Worm (Caenorhabditis elegans) whole organism, young adult: ENCODE measurements around the gene F13E9.16.

ENCODE experiments used
- B0019.2 ChIP-seq: fragments of 200-800 bp; sonication (Bioruptor generic); conservative IDR thresholded peaks from 2 replicates; pipeline ENCODE4 v1.3.6; 2022; ENCODE audit warnings: missing genetic modification reagents, missing genetic modification characterization, missing compliant biosample characterization
- B0035.1 ChIP-seq: sonication (generic microtip); optimal IDR thresholded peaks from 2 replicates; lab custom pipeline; 2016; ENCODE audit warnings: missing genetic modification characterization, mild to moderate bottlenecking, missing compliant biosample characterization, missing genotype, missing genetic modification reagents
- C06A6.2 ChIP-seq: fragments of 200-800 bp; sonication (Bioruptor generic); conservative IDR thresholded peaks from 2 replicates; pipeline ENCODE4 v1.3.6; 2022; ENCODE audit warnings: missing genetic modification characterization, missing compliant biosample characterization
- C17E4.6 ChIP-seq: fragments of 200-800 bp; sonication (Bioruptor generic); IDR thresholded peaks from 2 replicates; pipeline ENCODE4 v1.3.6; 2022; ENCODE audit warnings: missing genetic modification reagents, missing genetic modification characterization, missing compliant biosample characterization
- F10E7.11 ChIP-seq: sonication (generic microtip); optimal IDR thresholded peaks from 2 replicates; lab custom pipeline; 2017; ENCODE audit warnings: mild to moderate bottlenecking, missing genetic modification characterization, moderate library complexity, missing compliant biosample characterization
- F23B12.7 ChIP-seq: sonication (generic microtip); optimal IDR thresholded peaks from 2 replicates; lab custom pipeline; 2017; ENCODE audit warnings: missing genetic modification characterization, mild to moderate bottlenecking, missing compliant biosample characterization, antibody characterized with exemption, moderate library complexity; ENCODE audit not compliant: insufficient read depth
- F33H1.4 ChIP-seq: fragments of 200-800 bp; sonication (Bioruptor generic); IDR thresholded peaks from 2 replicates; pipeline ENCODE4 v1.3.6; 2022; ENCODE audit warnings: missing genetic modification reagents, missing genetic modification characterization, missing compliant biosample characterization
- F52B5.7 ChIP-seq: sonication (generic microtip); optimal IDR thresholded peaks from 2 replicates; lab custom pipeline; 2016; ENCODE audit warnings: mild to moderate bottlenecking, missing genetic modification characterization, missing compliant biosample characterization
- K11D2.4 ChIP-seq: fragments of 200-800 bp; sonication (Bioruptor generic); IDR thresholded peaks from 2 replicates; pipeline ENCODE4 v1.3.6; 2022; ENCODE audit warnings: missing genetic modification reagents, missing genetic modification characterization, missing compliant biosample characterization
- Y56A3A.18 ChIP-seq: fragments of 200-800 bp; sonication (Bioruptor generic); IDR thresholded peaks from 2 replicates; pipeline ENCODE4 v1.3.6; 2022; ENCODE audit warnings: missing genetic modification reagents, missing genetic modification characterization, missing compliant biosample characterization
- Y67H2A.10 ChIP-seq: fragments of 200-800 bp; sonication (Bioruptor generic); conservative IDR thresholded peaks from 2 replicates; pipeline ENCODE4 v1.3.6; 2022; ENCODE audit warnings: missing genetic modification reagents, missing genetic modification characterization, missing compliant biosample characterization
- ama-1 ChIP-seq, 3 experiments: fragments of 150-350 bp in 1 of 3; sonication (generic microtip) in 2 of 3; optimal IDR thresholded peaks; 2 replicates each; lab custom pipeline; 2014 to 2018; ENCODE audit warnings: missing biosample characterization in 2 of 3, missing genetic modification characterization in 2 of 3, missing genetic modification reagents in 2 of 3
- aptf-2 ChIP-seq: fragments of 200-800 bp; sonication (Bioruptor generic); conservative IDR thresholded peaks from 2 replicates; pipeline ENCODE4 v1.3.6; 2022; ENCODE audit warnings: missing genetic modification reagents, missing genetic modification characterization, missing compliant biosample characterization
- attf-6 ChIP-seq: fragments of 200-800 bp; sonication (Bioruptor generic); IDR thresholded peaks from 2 replicates; pipeline ENCODE4 v1.3.6; 2022; ENCODE audit warnings: missing genetic modification reagents, missing genetic modification characterization, missing compliant biosample characterization
- bed-2 ChIP-seq: fragments of 200-800 bp; sonication (Bioruptor generic); IDR thresholded peaks from 2 replicates; pipeline ENCODE4 v1.3.6; 2022; ENCODE audit warnings: missing genetic modification reagents, missing genetic modification characterization, missing compliant biosample characterization
- ccch-3 ChIP-seq: fragments of 200-800 bp; sonication (Bioruptor generic); optimal IDR thresholded peaks from 2 replicates; lab custom pipeline; 2018; ENCODE audit warnings: mild to moderate bottlenecking, missing genetic modification characterization, missing compliant biosample characterization
- cebp-1 ChIP-seq, 2 experiments: fragments of 200-800 bp in 1 of 2; sonication (Bioruptor generic) in 1 of 2; sonication (generic microtip) in 1 of 2; IDR thresholded peaks in 1 of 2; optimal IDR thresholded peaks in 1 of 2; 2 replicates each; pipeline versions ENCODE4 v1.3.6 to Lab custom; 2017 to 2022; ENCODE audit warnings: missing compliant biosample characterization in 2 of 2, missing genetic modification characterization in 2 of 2, mild to moderate bottlenecking in 1 of 2, missing genetic modification reagents in 1 of 2, moderate library complexity in 1 of 2
- ceh-27 ChIP-seq: fragments of 200-800 bp; sonication (Bioruptor generic); optimal IDR thresholded peaks from 2 replicates; lab custom pipeline; 2018; ENCODE audit warnings: mild to moderate bottlenecking, missing genetic modification characterization, moderate library complexity, missing compliant biosample characterization
- chd-7 ChIP-seq: sonication (generic microtip); optimal IDR thresholded peaks from 2 replicates; lab custom pipeline; 2016; ENCODE audit warnings: mild to moderate bottlenecking, missing genetic modification characterization, moderate library complexity, missing compliant biosample characterization
- efl-1 ChIP-seq: fragments of 150-350 bp; optimal IDR thresholded peaks from 2 replicates; lab custom pipeline; 2014; ENCODE audit warnings: missing biosample characterization, missing genetic modification reagents, missing genetic modification characterization
- egl-18 ChIP-seq: fragments of 200-800 bp; sonication (Bioruptor generic); IDR thresholded peaks from 2 replicates; pipeline ENCODE4 v1.3.6; 2022; ENCODE audit warnings: missing genetic modification reagents, missing genetic modification characterization, missing compliant biosample characterization
- egrh-3 ChIP-seq: fragments of 200-800 bp; sonication (Bioruptor generic); IDR thresholded peaks from 2 replicates; pipeline ENCODE4 v1.3.6; 2022; ENCODE audit warnings: missing genetic modification reagents, missing genetic modification characterization, missing compliant biosample characterization
- gei-17 ChIP-seq: fragments of 200-800 bp; sonication (Bioruptor generic); optimal IDR thresholded peaks from 2 replicates; lab custom pipeline; 2018; ENCODE audit warnings: mild to moderate bottlenecking, missing genetic modification characterization, missing compliant biosample characterization
- him-1 ChIP-seq: sonication (generic microtip); optimal IDR thresholded peaks from 2 replicates; lab custom pipeline; 2016; ENCODE audit warnings: missing genotype, missing genetic modification reagents, missing genetic modification characterization, missing compliant biosample characterization
- hrde-1 ChIP-seq: sonication (generic microtip); optimal IDR thresholded peaks from 2 replicates; lab custom pipeline; 2016; ENCODE audit warnings: missing genetic modification characterization, mild to moderate bottlenecking, missing compliant biosample characterization, moderate library complexity, missing genotype, missing genetic modification reagents, borderline replicate concordance
- hsf-1 ChIP-seq: fragments of 200-800 bp; sonication (Bioruptor generic); IDR thresholded peaks from 2 replicates; pipeline ENCODE4 v1.3.6; 2022; ENCODE audit warnings: missing genetic modification reagents, missing genetic modification characterization, missing compliant biosample characterization
- let-607 ChIP-seq, 2 experiments: fragments of 200-800 bp in 1 of 2; sonication (Bioruptor generic) in 1 of 2; sonication (generic microtip) in 1 of 2; optimal IDR thresholded peaks; 2 replicates each; lab custom pipeline; 2016 to 2018; ENCODE audit warnings: mild to moderate bottlenecking in 2 of 2, missing compliant biosample characterization in 2 of 2, missing genetic modification characterization in 2 of 2, moderate library complexity in 2 of 2, missing genotype in 1 of 2
- lin-26 ChIP-seq: fragments of 200-800 bp; sonication (Bioruptor generic); IDR thresholded peaks from 2 replicates; pipeline ENCODE4 v1.3.6; 2022; ENCODE audit warnings: missing genetic modification reagents, missing genetic modification characterization, missing compliant biosample characterization
- lin-35 ChIP-seq, 3 experiments: fragments of 150-350 bp in 2 of 3; sonication (generic microtip) in 1 of 3; optimal IDR thresholded peaks; 2 replicates each; lab custom pipeline; 2014 to 2018; ENCODE audit warnings: missing biosample characterization in 3 of 3, missing genetic modification characterization in 3 of 3, missing genetic modification reagents in 3 of 3
- lin-40 ChIP-seq: sonication (generic microtip); optimal IDR thresholded peaks from 2 replicates; lab custom pipeline; 2016; ENCODE audit warnings: missing genetic modification characterization, mild to moderate bottlenecking, missing compliant biosample characterization, missing genotype, missing genetic modification reagents
- madf-10 ChIP-seq: sonication (generic microtip); optimal IDR thresholded peaks from 2 replicates; lab custom pipeline; 2016; ENCODE audit warnings: mild to moderate bottlenecking, missing genetic modification characterization, missing compliant biosample characterization
- madf-8 ChIP-seq: fragments of 200-800 bp; sonication (Bioruptor generic); conservative IDR thresholded peaks from 2 replicates; pipeline ENCODE4 v1.3.6; 2022; ENCODE audit warnings: missing genetic modification reagents, missing genetic modification characterization, missing compliant biosample characterization
- mcd-1 ChIP-seq: fragments of 200-800 bp; sonication (Bioruptor generic); IDR thresholded peaks from 2 replicates; pipeline ENCODE4 v1.3.6; 2022; ENCODE audit warnings: missing genetic modification reagents, missing genetic modification characterization, missing compliant biosample characterization
- nhr-120 ChIP-seq: fragments of 200-800 bp; sonication (Bioruptor generic); IDR thresholded peaks from 2 replicates; pipeline ENCODE4 v1.3.6; 2022; ENCODE audit warnings: missing genetic modification characterization, missing compliant biosample characterization
- nhr-179 ChIP-seq: sonication (generic microtip); optimal IDR thresholded peaks from 2 replicates; lab custom pipeline; 2016; ENCODE audit warnings: mild to moderate bottlenecking, missing genetic modification characterization, missing compliant biosample characterization
- nhr-90 ChIP-seq: sonication (generic microtip); optimal IDR thresholded peaks from 2 replicates; lab custom pipeline; 2016; ENCODE audit warnings: missing genotype, mild to moderate bottlenecking, missing genetic modification characterization, missing compliant biosample characterization
- pbrm-1 ChIP-seq: fragments of 200-800 bp; sonication (Bioruptor generic); IDR thresholded peaks from 2 replicates; pipeline ENCODE4 v1.3.6; 2022; ENCODE audit warnings: missing genetic modification reagents, missing genetic modification characterization, missing compliant biosample characterization
- pha-4 ChIP-seq: fragments of 150-350 bp; sonication (generic microtip); optimal IDR thresholded peaks from 2 replicates; lab custom pipeline; 2014; ENCODE audit warnings: missing biosample characterization, missing genetic modification reagents, missing genetic modification characterization
- repo-1 ChIP-seq: sonication (generic microtip); optimal IDR thresholded peaks from 2 replicates; lab custom pipeline; 2017; ENCODE audit warnings: mild to moderate bottlenecking, missing genetic modification characterization, missing compliant biosample characterization
- snpc-1.3 ChIP-seq: sonication (generic microtip); optimal IDR thresholded peaks from 2 replicates; lab custom pipeline; 2017; ENCODE audit warnings: missing genetic modification characterization, mild to moderate bottlenecking, missing compliant biosample characterization, antibody characterized with exemption, moderate library complexity, missing genotype, missing genetic modification reagents; ENCODE audit not compliant: insufficient read depth
- somi-1 ChIP-seq: fragments of 200-800 bp; sonication (Bioruptor generic); optimal IDR thresholded peaks from 2 replicates; lab custom pipeline; 2018; ENCODE audit warnings: mild to moderate bottlenecking, missing genetic modification characterization, missing compliant biosample characterization
- tlf-1 ChIP-seq: fragments of 200-800 bp; sonication (Bioruptor generic); optimal IDR thresholded peaks from 2 replicates; lab custom pipeline; 2018; ENCODE audit warnings: mild to moderate bottlenecking, missing genetic modification characterization, missing compliant biosample characterization
- unc-130 ChIP-seq: sonication (generic microtip); optimal IDR thresholded peaks from 2 replicates; lab custom pipeline; 2016; ENCODE audit warnings: missing genetic modification reagents, missing genetic modification characterization, missing compliant biosample characterization
- xnd-1 ChIP-seq: sonication (generic microtip); optimal IDR thresholded peaks from 2 replicates; lab custom pipeline; 2016; ENCODE audit warnings: missing genotype, missing genetic modification reagents, missing genetic modification characterization, missing compliant biosample characterization
- ztf-25 ChIP-seq: fragments of 200-800 bp; sonication (Bioruptor generic); IDR thresholded peaks from 2 replicates; pipeline ENCODE4 v1.3.6; 2022; ENCODE audit warnings: missing genetic modification reagents, missing genetic modification characterization, missing compliant biosample characterization
- ztf-26 ChIP-seq: sonication (generic microtip); optimal IDR thresholded peaks from 2 replicates; lab custom pipeline; 2017; ENCODE audit warnings: missing genetic modification characterization, missing compliant biosample characterization

The F13E9.16 gene

DNA sequence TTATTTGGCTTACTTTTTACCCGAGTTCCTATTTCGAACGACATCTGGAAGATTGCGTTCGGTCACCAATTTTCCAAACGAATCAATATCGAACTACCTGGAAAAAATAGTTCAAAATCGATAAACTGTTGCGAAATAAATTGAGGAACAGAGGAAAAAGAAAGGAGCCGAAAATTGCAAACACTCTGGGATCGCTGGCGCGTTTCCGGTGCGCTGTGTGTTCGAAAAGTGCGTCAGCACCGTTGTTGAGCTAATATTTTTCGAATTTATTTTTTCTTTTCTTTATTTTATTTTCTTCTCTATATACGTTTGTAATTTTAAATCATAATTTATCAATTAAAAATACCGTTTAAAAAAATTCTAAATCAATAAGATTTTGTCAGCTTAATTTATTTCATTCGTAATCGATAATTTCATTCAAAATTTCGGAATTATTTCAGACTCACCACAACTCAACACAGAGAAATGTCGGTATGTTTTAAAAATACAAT is 45.9 kb upstream of the F13E9.16 start, which contains the start of the genes dnc-1 and lsm-7 (continued):
- TF ChIP-seq snpc-1.3 (tag; lab: Kevin White, UChicago) (peak; percentile 23), lin-40 (tag; lab: Kevin White, UChicago) (peak; percentile 26), egrh-3 (GFP tag; lab: Robert Waterston, UW) (no peak), unc-130 (no peak), pha-4 (tag; lab: Kevin White, UChicago) (peak; percentile 64), hsf-1 (GFP tag; lab: Robert Waterston, UW) (no peak), aptf-2 (GFP tag; lab: Robert Waterston, UW) (no peak), lin-26 (GFP tag; lab: Robert Waterston, UW) (peak; percentile 59; the same call in 1 of the 2 replicates), K11D2.4 (peak; percentile 68), somi-1 (peak; percentile 52), ceh-27 (GFP tag; lab: Kevin White, UChicago) (peak; percentile 3), bed-2 (GFP tag; lab: Robert Waterston, UW) (no peak), madf-10 (tag; lab: Kevin White, UChicago) (peak; percentile 5), F10E7.11 (tag; lab: Kevin White, UChicago) (no peak), nhr-179 (tag; lab: Kevin White, UChicago) (no peak), gei-17 (GFP tag; lab: Kevin White, UChicago) (no peak), F23B12.7 (peak; percentile 80), lin-35 (GFP tag; optimal IDR thresholded peaks at IDR 0.05; lab: Kevin White, UChicago) (peak in 1 of 3 experiments; percentile 69), F33H1.4 (peak; percentile 39), C06A6.2 (GFP tag; lab: Robert Waterston, UW) (peak; percentile 24; the same call in 1 of the 2 replicates), let-607 (tag; optimal IDR thresholded peaks at IDR 0.05; lab: Kevin White, UChicago) (peak; percentile 19 to 25), nhr-120 (no peak), ccch-3 (GFP tag; lab: Kevin White, UChicago) (no peak), cebp-1 (GFP tag; IDR thresholded peaks at IDR 0.05; lab: Robert Waterston, UW) (peak; percentile 93), cebp-1 (tag; optimal IDR thresholded peaks at IDR 0.05; lab: Kevin White, UChicago) (peak; percentile 99), tlf-1 (GFP tag; lab: Kevin White, UChicago) (peak; percentile 20), Y56A3A.18 (GFP tag; lab: Robert Waterston, UW) (no peak), B0035.1 (tag; lab: Kevin White, UChicago) (no peak), nhr-90 (tag; lab: Kevin White, UChicago) (no peak), egl-18 (GFP tag; lab: Robert Waterston, UW) (no peak), chd-7 (tag; lab: Kevin White, UChicago) (no peak), mcd-1 (GFP tag; lab: Robert Waterston, UW) (peak; percentile 65), ztf-26 (tag; lab: Kevin White, UChicago) (peak; percentile 57), attf-6 (GFP tag; lab: Robert Waterston, UW) (no peak), madf-8 (no peak), repo-1 (tag; lab: Kevin White, UChicago) (no peak), efl-1 (GFP tag; lab: Kevin White, UChicago) (no peak), hrde-1 (tag; lab: Kevin White, UChicago) (no peak), him-1 (tag; lab: Kevin White, UChicago) (no peak), C17E4.6 (no peak), B0019.2 (GFP tag; lab: Robert Waterston, UW) (0 out of 2 replicates have a peak, but pooled peaks have one; percentile 6), F52B5.7 (tag; lab: Kevin White, UChicago) (no peak), ztf-25 (GFP tag; lab: Robert Waterston, UW) (no peak), xnd-1 (tag; lab: Kevin White, UChicago) (no peak), Y67H2A.10 (GFP tag; lab: Robert Waterston, UW) (0 out of 2 replicates have a peak, but pooled peaks have one; percentile 34), pbrm-1 (peak; percentile 64; the same call in 1 of the 2 replicates), ama-1 (optimal IDR thresholded peaks at IDR 0.05; lab: Kevin White, UChicago) (no peak), ama-1 (GFP tag; optimal IDR thresholded peaks at IDR 0.05; lab: Kevin White, UChicago) (peak in 1 of 2 experiments; percentile 22)
